Fruit fly (Drosophila melanogaster) whole organism, embryonic: Measurements from ENCODE around the gene M6.

Source experiments
- Asciz ChIP-seq: fragments of 200-800 bp; sonication (Bioruptor generic); optimal IDR thresholded peaks from 2 replicates; lab custom pipeline; 2017; ENCODE audit warnings: missing biosample characterization, mild to moderate bottlenecking, missing genetic modification characterization, missing genetic modification reagents
- CG10431 ChIP-seq: fragments of 200-800 bp; sonication (Bioruptor generic); optimal IDR thresholded peaks from 3 replicates; lab custom pipeline; 2018; ENCODE audit warnings: missing biosample characterization, mild to moderate bottlenecking, missing genetic modification characterization
- CG10565 ChIP-seq: fragments of 200-800 bp; sonication (Bioruptor generic); optimal IDR thresholded peaks from 3 replicates; lab custom pipeline; 2016; ENCODE audit warnings: missing biosample characterization, mild to moderate bottlenecking, missing genetic modification characterization
- CG10979 ChIP-seq: fragments of 200-800 bp; sonication (Bioruptor generic); optimal IDR thresholded peaks from 2 replicates; lab custom pipeline; 2018; ENCODE audit warnings: missing biosample characterization, mild to moderate bottlenecking, missing genetic modification characterization, moderate library complexity
- CG11398 ChIP-seq: fragments of 200-800 bp; sonication (Bioruptor generic); optimal IDR thresholded peaks from 2 replicates; lab custom pipeline; 2016; ENCODE audit warnings: missing biosample characterization, missing genetic modification characterization
- CG15011 ChIP-seq: fragments of 200-800 bp; sonication (Bioruptor generic); optimal IDR thresholded peaks from 3 replicates; lab custom pipeline; 2018; ENCODE audit warnings: missing biosample characterization, mild to moderate bottlenecking, missing genetic modification characterization
- CG15514 ChIP-seq: fragments of 200-800 bp; sonication (Bioruptor generic); optimal IDR thresholded peaks from 3 replicates; lab custom pipeline; 2017; ENCODE audit warnings: missing biosample characterization, missing genetic modification characterization, mild to moderate bottlenecking, moderate library complexity, missing genetic modification reagents
- CG17359 ChIP-seq: fragments of 200-800 bp; sonication (Bioruptor generic); optimal IDR thresholded peaks from 3 replicates; lab custom pipeline; 2018; ENCODE audit warnings: missing biosample characterization, mild to moderate bottlenecking, missing genetic modification characterization, moderate library complexity
- CG18262 ChIP-seq: fragments of 200-800 bp; optimal IDR thresholded peaks from 3 replicates; lab custom pipeline; 2019; ENCODE audit warnings: missing biosample characterization, mild to moderate bottlenecking, missing genetic modification characterization, moderate library complexity
- CG2712 ChIP-seq: fragments of 200-800 bp; optimal IDR thresholded peaks from 3 replicates; lab custom pipeline; 2019; ENCODE audit warnings: missing biosample characterization, mild to moderate bottlenecking, missing genetic modification characterization, moderate library complexity
- CG31388 ChIP-seq: fragments of 200-800 bp; sonication (Bioruptor generic); optimal IDR thresholded peaks from 2 replicates; lab custom pipeline; 2016; ENCODE audit warnings: missing biosample characterization, missing genetic modification characterization
- CG3995 ChIP-seq: fragments of 200-800 bp; sonication (Bioruptor generic); optimal IDR thresholded peaks from 3 replicates; lab custom pipeline; 2016; ENCODE audit warnings: missing biosample characterization, missing genetic modification characterization
- CG4424 ChIP-seq: fragments of 200-800 bp; sonication (Bioruptor generic); optimal IDR thresholded peaks from 3 replicates; lab custom pipeline; 2016; ENCODE audit warnings: missing biosample characterization, missing genetic modification characterization
- CG4854 ChIP-seq: fragments of 200-800 bp; sonication (Bioruptor generic); optimal IDR thresholded peaks from 2 replicates; lab custom pipeline; 2016; ENCODE audit warnings: missing biosample characterization, missing genetic modification characterization, inconsistent platforms
- CG5180 ChIP-seq: fragments of 200-800 bp; sonication (Bioruptor generic); optimal IDR thresholded peaks from 3 replicates; lab custom pipeline; 2017; ENCODE audit warnings: missing biosample characterization, missing genetic modification characterization, mild to moderate bottlenecking, moderate library complexity, missing genetic modification reagents
- CG5953 ChIP-seq: fragments of 200-800 bp; sonication (Bioruptor generic); IDR thresholded peaks from 2 replicates; pipeline ENCODE4 v1.3.6; 2022; ENCODE audit warnings: missing biosample characterization, missing genetic modification characterization
- CG6175 ChIP-seq: fragments of 200-800 bp; sonication (Bioruptor generic); IDR thresholded peaks from 3 replicates; pipeline ENCODE4 v1.3.6; 2022; ENCODE audit warnings: missing biosample characterization, missing genetic modification characterization
- CG8290 ChIP-seq, 3 experiments: fragments of 200-800 bp; sonication (Bioruptor generic); optimal IDR thresholded peaks; 2 replicates each; lab custom pipeline; 2016 to 2019; ENCODE audit warnings: missing biosample characterization in 3 of 3, missing genetic modification characterization in 3 of 3, mild to moderate bottlenecking in 2 of 3, moderate library complexity in 1 of 3
- CG8478 ChIP-seq: fragments of >200 bp; optimal IDR thresholded peaks from 2 replicates; lab custom pipeline; 2018
- CG9215 ChIP-seq: fragments of 200-800 bp; sonication (Bioruptor generic); IDR thresholded peaks from 2 replicates; pipeline ENCODE4 v1.3.6; 2022; ENCODE audit warnings: missing biosample characterization, missing genetic modification characterization
- Deaf1 ChIP-seq: fragments of 200-800 bp; optimal IDR thresholded peaks from 3 replicates; lab custom pipeline; 2019; ENCODE audit warnings: missing biosample characterization, mild to moderate bottlenecking, missing genetic modification characterization, moderate library complexity
- Doc2 ChIP-seq: fragments of 200-800 bp; sonication (Bioruptor generic); IDR thresholded peaks from 2 replicates; pipeline ENCODE4 v1.3.6; 2022; ENCODE audit warnings: missing biosample characterization, missing genetic modification characterization
- Ets65A ChIP-seq: fragments of 200-800 bp; sonication (Bioruptor generic); peaks from one replicate; lab custom pipeline; 2016; ENCODE audit warnings: missing biosample characterization, missing genetic modification characterization
- Fer2 ChIP-seq: fragments of 200-800 bp; sonication (Bioruptor generic); optimal IDR thresholded peaks from 2 replicates; lab custom pipeline; 2018; ENCODE audit warnings: missing biosample characterization, mild to moderate bottlenecking, missing genetic modification characterization, moderate library complexity
- GATAe ChIP-seq: fragments of 200-800 bp; sonication (Bioruptor generic); conservative IDR thresholded peaks from 2 replicates; pipeline ENCODE4 v1.3.6; 2022; ENCODE audit warnings: missing biosample characterization, missing genetic modification characterization
- Hey ChIP-seq: fragments of 200-800 bp; sonication (Bioruptor generic); optimal IDR thresholded peaks from 3 replicates; lab custom pipeline; 2018; ENCODE audit warnings: missing biosample characterization, mild to moderate bottlenecking, missing genetic modification characterization
- Jarid2 ChIP-seq: fragments of 200-800 bp; sonication (Bioruptor generic); optimal IDR thresholded peaks from 3 replicates; lab custom pipeline; 2017; ENCODE audit warnings: mild to moderate bottlenecking, missing biosample characterization, missing genetic modification reagents, missing genetic modification characterization
- Meics ChIP-seq: fragments of 200-800 bp; sonication (Bioruptor generic); optimal IDR thresholded peaks from 2 replicates; lab custom pipeline; 2017; ENCODE audit warnings: missing biosample characterization, mild to moderate bottlenecking, missing genetic modification characterization
- Rfx ChIP-seq: fragments of 200-800 bp; sonication (Bioruptor generic); IDR thresholded peaks from 2 replicates; pipeline ENCODE4 v1.3.6; 2022; ENCODE audit warnings: missing biosample characterization, missing genetic modification characterization
- TFAM ChIP-seq: fragments of 200-800 bp; sonication (Bioruptor generic); optimal IDR thresholded peaks from 2 replicates; lab custom pipeline; 2017; ENCODE audit warnings: missing biosample characterization, missing genetic modification characterization, inconsistent platforms
- amos ChIP-seq: fragments of 200-800 bp; sonication (Bioruptor generic); IDR thresholded peaks from 2 replicates; pipeline ENCODE4 v1.3.6; 2022; ENCODE audit warnings: missing biosample characterization, missing genetic modification characterization; ENCODE audit not compliant: partially characterized antibody
- ato ChIP-seq: fragments of 200-800 bp; sonication (Bioruptor generic); IDR thresholded peaks from 2 replicates; pipeline ENCODE4 v1.3.6; 2022; ENCODE audit warnings: missing biosample characterization, missing genetic modification characterization; ENCODE audit not compliant: partially characterized antibody
- bowl ChIP-seq: fragments of 200-800 bp; sonication (Bioruptor generic); IDR thresholded peaks from 2 replicates; pipeline ENCODE4 v1.3.6; 2022; ENCODE audit warnings: missing biosample characterization, missing genetic modification characterization
- ci ChIP-seq: fragments of 200-800 bp; sonication (Bioruptor generic); IDR thresholded peaks from 3 replicates; pipeline ENCODE4 v1.3.6; 2022; ENCODE audit warnings: missing biosample characterization, missing genetic modification characterization
- cwo ChIP-seq: fragments of 200-800 bp; sonication (Bioruptor generic); optimal IDR thresholded peaks from 3 replicates; lab custom pipeline; 2017; ENCODE audit warnings: missing biosample characterization, missing genetic modification characterization, mild to moderate bottlenecking, moderate library complexity, missing genetic modification reagents
- dm ChIP-seq: fragments of 200-800 bp; sonication (Bioruptor generic); optimal IDR thresholded peaks from 3 replicates; lab custom pipeline; 2016; ENCODE audit warnings: missing biosample characterization, missing genetic modification characterization
- dysf ChIP-seq: fragments of 200-800 bp; sonication (Bioruptor generic); IDR thresholded peaks from 3 replicates; pipeline ENCODE4 v1.3.6; 2022; ENCODE audit warnings: missing biosample characterization, missing genetic modification characterization
- fd96Cb ChIP-seq: fragments of 200-800 bp; sonication (Bioruptor generic); optimal IDR thresholded peaks from 2 replicates; lab custom pipeline; 2018; ENCODE audit warnings: missing biosample characterization, mild to moderate bottlenecking, missing genetic modification characterization, moderate library complexity
- fru ChIP-seq: fragments of >200 bp; optimal IDR thresholded peaks from 2 replicates; lab custom pipeline; 2017
- gcm ChIP-seq: fragments of 200-800 bp; sonication (Bioruptor generic); optimal IDR thresholded peaks from 2 replicates; lab custom pipeline; 2019; ENCODE audit warnings: missing biosample characterization, mild to moderate bottlenecking, missing genetic modification characterization, moderate library complexity
- hbn ChIP-seq: fragments of 200-800 bp; sonication (Bioruptor generic); IDR thresholded peaks from 2 replicates; pipeline ENCODE4 v1.3.6; 2022; ENCODE audit warnings: missing biosample characterization, missing genetic modification characterization; ENCODE audit not compliant: partially characterized antibody
- kah ChIP-seq: fragments of 200-800 bp; sonication (Bioruptor generic); optimal IDR thresholded peaks from 2 replicates; lab custom pipeline; 2018; ENCODE audit warnings: missing biosample characterization, mild to moderate bottlenecking, missing genetic modification characterization
- otp ChIP-seq: fragments of 200-800 bp; sonication (Bioruptor generic); IDR thresholded peaks from 3 replicates; pipeline ENCODE4, ENCODE4 v1.3.6; 2022; ENCODE audit warnings: missing biosample characterization, missing genetic modification characterization
- pb ChIP-seq: fragments of 200-800 bp; sonication (Bioruptor generic); optimal IDR thresholded peaks from 3 replicates; lab custom pipeline; 2016; ENCODE audit warnings: missing biosample characterization, missing genetic modification characterization
- phol ChIP-seq: fragments of 200-800 bp; sonication (Bioruptor generic); optimal IDR thresholded peaks from 3 replicates; lab custom pipeline; 2018; ENCODE audit warnings: missing biosample characterization, mild to moderate bottlenecking, missing genetic modification characterization, moderate library complexity
- sens-2 ChIP-seq: fragments of 200-800 bp; sonication (Bioruptor generic); IDR thresholded peaks from 2 replicates; pipeline ENCODE4 v1.3.6; 2022; ENCODE audit warnings: missing biosample characterization, missing genetic modification characterization
- vnd ChIP-seq: fragments of 200-800 bp; sonication (Bioruptor generic); IDR thresholded peaks from 3 replicates; pipeline ENCODE4 v1.3.6; 2022; ENCODE audit warnings: missing biosample characterization, missing genetic modification characterization; ENCODE audit not compliant: partially characterized antibody
- wek ChIP-seq: fragments of 200-800 bp; sonication (Bioruptor generic); optimal IDR thresholded peaks from 3 replicates; lab custom pipeline; 2018; ENCODE audit warnings: missing biosample characterization, mild to moderate bottlenecking, missing genetic modification characterization, moderate library complexity
- yki ChIP-seq: fragments of >200 bp; optimal IDR thresholded peaks from 3 replicates; lab custom pipeline; 2018
- zen ChIP-seq: fragments of 200-800 bp; sonication (Bioruptor generic); optimal IDR thresholded peaks from 3 replicates; lab custom pipeline; 2018; ENCODE audit warnings: missing biosample characterization, mild to moderate bottlenecking, missing genetic modification characterization, moderate library complexity
- zfh2 ChIP-seq: fragments of 200-800 bp; sonication (Bioruptor generic); optimal IDR thresholded peaks from 2 replicates; lab custom pipeline; 2016; ENCODE audit warnings: missing biosample characterization, missing genetic modification characterization

M6 gene

dm6 chr3L:21479636-21480035, 28.0 kb upstream of the M6 start (continued):
- TF ChIP-seq Fer2 (tag; lab: Kevin White, UChicago) (no peak), CG8290 (GFP tag; optimal IDR thresholded peaks at IDR 0.05; lab: Kevin White, UChicago) (no peak), CG8290 (tag; optimal IDR thresholded peaks at IDR 0.05; lab: Kevin White, UChicago) (peak in 1 of 2 experiments; percentile 24), CG31388 (GFP tag; lab: Kevin White, UChicago) (no peak), sens-2 (GFP tag; lab: Robert Waterston, UW) (no peak), phol (tag; lab: Kevin White, UChicago) (peak; percentile 62), CG10565 (GFP tag; lab: Kevin White, UChicago) (no peak), yki (lab: Kevin White, UChicago) (peak; percentile 50), vnd (GFP tag; lab: Robert Waterston, UW) (no peak), Jarid2 (peak; percentile 79), cwo (GFP tag; lab: Kevin White, UChicago) (no peak), fd96Cb (tag; lab: Kevin White, UChicago) (no peak), Deaf1 (tag; lab: Kevin White, UChicago) (peak; percentile 49), CG11398 (GFP tag; lab: Kevin White, UChicago) (peak; percentile 5), Meics (GFP tag; lab: Kevin White, UChicago) (peak; percentile 35), Doc2 (GFP tag; lab: Robert Waterston, UW) (no peak), bowl (no peak), hbn (GFP tag; lab: Robert Waterston, UW) (no peak), CG15514 (GFP tag; lab: Kevin White, UChicago) (peak; percentile 1), ci (GFP tag; lab: Robert Waterston, UW) (peak; percentile 92), TFAM (peak; percentile 0), CG17359 (tag; lab: Kevin White, UChicago) (peak; percentile 65), CG8478 (lab: Kevin White, UChicago) (peak; percentile 91), dm (GFP tag; lab: Kevin White, UChicago) (no peak), Asciz (GFP tag; lab: Kevin White, UChicago) (peak; percentile 63), GATAe (GFP tag; lab: Robert Waterston, UW) (no peak), CG6175 (GFP tag; lab: Robert Waterston, UW) (peak; percentile 57; the same call in 2 of the 3 replicates), CG4854 (GFP tag; lab: Kevin White, UChicago) (no peak), ato (GFP tag; lab: Robert Waterston, UW) (no peak), fru (lab: Kevin White, UChicago) (no peak), zen (tag; lab: Kevin White, UChicago) (no peak), wek (GFP tag; lab: Kevin White, UChicago) (peak; percentile 65), otp (GFP tag; lab: Robert Waterston, UW) (peak; percentile 69; the same call in 2 of the 3 replicates), amos (GFP tag; lab: Robert Waterston, UW) (no peak), CG10431 (GFP tag; lab: Kevin White, UChicago) (peak; percentile 73), Ets65A (peak; percentile 23), CG2712 (tag; lab: Kevin White, UChicago) (peak; percentile 4), CG10979 (tag; lab: Kevin White, UChicago) (peak; percentile 49), CG3995 (GFP tag; lab: Kevin White, UChicago) (no peak), CG9215 (GFP tag; lab: Robert Waterston, UW) (no peak), Hey (peak; percentile 36), Rfx (GFP tag; lab: Robert Waterston, UW) (no peak; the same call in 1 of the 2 replicates), CG5180 (peak; percentile 48), CG18262 (tag; lab: Kevin White, UChicago) (peak; percentile 19), gcm (GFP tag; lab: Kevin White, UChicago) (peak; percentile 79), dysf (GFP tag; lab: Robert Waterston, UW) (no peak; the same call in 2 of the 3 replicates), CG4424 (GFP tag; lab: Kevin White, UChicago) (peak; percentile 18), kah (GFP tag; lab: Kevin White, UChicago) (peak; percentile 41), zfh2 (GFP tag; lab: Kevin White, UChicago) (no peak), CG5953 (GFP tag; lab: Robert Waterston, UW) (peak; percentile 72; the same call in 1 of the 2 replicates), CG15011 (GFP tag; lab: Kevin White, UChicago) (no peak), pb (GFP tag; lab: Kevin White, UChicago) (no peak)
